Worm (Caenorhabditis elegans) whole organism, L2 larva: ENCODE measurements around the gene ceh-76.
A peak's percentile ranks its signal among the peaks of the same experiment; 100 is the strongest.

Experiments used
- C34F6.9 ChIP-seq: fragments of 150-350 bp; optimal IDR thresholded peaks from 2 replicates; lab custom pipeline; 2014; ENCODE audit warnings: missing biosample characterization, missing genetic modification characterization
- R02D3.7 ChIP-seq: fragments of 150-350 bp; optimal IDR thresholded peaks from 2 replicates; lab custom pipeline; 2014; ENCODE audit warnings: missing biosample characterization, missing genetic modification characterization
- Y55F3AM.14 ChIP-seq: fragments of 200-800 bp; sonication (Bioruptor generic); optimal IDR thresholded peaks from 2 replicates; lab custom pipeline; 2018; ENCODE audit warnings: mild to moderate bottlenecking, missing genetic modification characterization, missing compliant biosample characterization
- ZK546.5 ChIP-seq: sonication (generic microtip); optimal IDR thresholded peaks from 2 replicates; lab custom pipeline; 2017; ENCODE audit warnings: missing biosample characterization, missing genetic modification characterization
- alr-1 ChIP-seq: fragments of 150-350 bp; optimal IDR thresholded peaks from 2 replicates; lab custom pipeline; 2014; ENCODE audit warnings: missing biosample characterization, missing genetic modification characterization
- ama-1 ChIP-seq: fragments of 150-350 bp; optimal IDR thresholded peaks from 2 replicates; lab custom pipeline; 2018; ENCODE audit warnings: inconsistent platforms
- blmp-1 ChIP-seq: sonication (generic microtip); optimal IDR thresholded peaks from 2 replicates; lab custom pipeline; 2017; ENCODE audit warnings: missing genetic modification characterization, mild to moderate bottlenecking, missing compliant biosample characterization, antibody characterized with exemption, moderate library complexity; ENCODE audit not compliant: insufficient read depth
- ceh-16 ChIP-seq: fragments of 150-350 bp; optimal IDR thresholded peaks from 2 replicates; lab custom pipeline; 2014; ENCODE audit warnings: missing biosample characterization, missing genetic modification characterization
- ceh-82 ChIP-seq: fragments of 150-350 bp; optimal IDR thresholded peaks from 2 replicates; lab custom pipeline; 2014; ENCODE audit warnings: missing biosample characterization, missing genetic modification characterization
- dmd-4 ChIP-seq: sonication (generic microtip); optimal IDR thresholded peaks from 2 replicates; lab custom pipeline; 2017; ENCODE audit warnings: missing biosample characterization, missing genetic modification characterization
- elt-1 ChIP-seq: fragments of 150-350 bp; optimal IDR thresholded peaks from 2 replicates; lab custom pipeline; 2014; ENCODE audit warnings: missing biosample characterization, missing genetic modification characterization
- elt-3 ChIP-seq: sonication (generic microtip); optimal IDR thresholded peaks from 2 replicates; lab custom pipeline; 2017; ENCODE audit warnings: missing biosample characterization, missing genetic modification characterization
- fos-1 ChIP-seq: fragments of 150-350 bp; optimal IDR thresholded peaks from 2 replicates; lab custom pipeline; 2014; ENCODE audit warnings: missing biosample characterization, missing genetic modification characterization
- lin-11 ChIP-seq: fragments of 150-350 bp; sonication (generic microtip); optimal IDR thresholded peaks from 2 replicates; lab custom pipeline; 2014; ENCODE audit warnings: missing biosample characterization, missing genetic modification characterization, inconsistent platforms, mixed read lengths
- lin-13 ChIP-seq: fragments of 150-350 bp; optimal IDR thresholded peaks from 2 replicates; lab custom pipeline; 2014; ENCODE audit warnings: missing biosample characterization, missing genetic modification reagents, missing genetic modification characterization
- lin-39 ChIP-seq: fragments of 150-350 bp; optimal IDR thresholded peaks from 2 replicates; lab custom pipeline; 2014; ENCODE audit warnings: missing biosample characterization, missing genetic modification reagents, missing genetic modification characterization
- lsy-2 ChIP-seq, 2 experiments: fragments of 150-350 bp in 1 of 2; sonication (generic microtip) in 1 of 2; optimal IDR thresholded peaks; 2 replicates each; lab custom pipeline; 2014 to 2017; ENCODE audit warnings: missing biosample characterization in 2 of 2, missing genetic modification characterization in 2 of 2
- mab-5 ChIP-seq: fragments of 150-350 bp; optimal IDR thresholded peaks from 2 replicates; lab custom pipeline; 2014; ENCODE audit warnings: missing biosample characterization, missing genetic modification characterization
- mbf-1 ChIP-seq: sonication (generic microtip); optimal IDR thresholded peaks from 2 replicates; lab custom pipeline; 2017; ENCODE audit warnings: missing biosample characterization, missing genetic modification characterization
- mdl-1 ChIP-seq, 2 experiments: fragments of 150-350 bp in 1 of 2; sonication (generic microtip) in 1 of 2; optimal IDR thresholded peaks; 2 replicates each; lab custom pipeline; 2017; ENCODE audit warnings: missing biosample characterization in 2 of 2, missing genetic modification characterization in 2 of 2
- nhr-11 ChIP-seq: fragments of 150-350 bp; optimal IDR thresholded peaks from 2 replicates; lab custom pipeline; 2014; ENCODE audit warnings: missing biosample characterization, missing genetic modification characterization
- nhr-12 ChIP-seq: fragments of 150-350 bp; optimal IDR thresholded peaks from 2 replicates; lab custom pipeline; 2014; ENCODE audit warnings: missing biosample characterization, missing genetic modification characterization
- nhr-23 ChIP-seq: fragments of 150-350 bp; optimal IDR thresholded peaks from 2 replicates; lab custom pipeline; 2014; ENCODE audit warnings: missing biosample characterization, missing genetic modification reagents, missing genetic modification characterization
- nhr-237 ChIP-seq: fragments of 150-350 bp; optimal IDR thresholded peaks from 2 replicates; lab custom pipeline; 2014; ENCODE audit warnings: missing biosample characterization, missing genetic modification characterization
- nhr-25 ChIP-seq: fragments of 150-350 bp; sonication (generic microtip); optimal IDR thresholded peaks from 3 replicates; lab custom pipeline; 2014; ENCODE audit warnings: missing biosample characterization, missing genetic modification characterization
- nhr-6 ChIP-seq: fragments of 150-350 bp; optimal IDR thresholded peaks from 2 replicates; lab custom pipeline; 2014; ENCODE audit warnings: missing biosample characterization, missing genetic modification characterization
- nhr-77 ChIP-seq: fragments of 150-350 bp; optimal IDR thresholded peaks from 2 replicates; lab custom pipeline; 2014; ENCODE audit warnings: missing biosample characterization, missing genetic modification characterization
- peb-1 ChIP-seq: fragments of 150-350 bp; optimal IDR thresholded peaks from 2 replicates; lab custom pipeline; 2014; ENCODE audit warnings: missing biosample characterization, missing genetic modification characterization
- sem-4 ChIP-seq: fragments of 150-350 bp; optimal IDR thresholded peaks from 2 replicates; lab custom pipeline; 2014; ENCODE audit warnings: missing biosample characterization, missing genetic modification reagents, missing genetic modification characterization
- skn-1 ChIP-seq: sonication (generic microtip); optimal IDR thresholded peaks from 2 replicates; lab custom pipeline; 2017; ENCODE audit warnings: missing biosample characterization, missing genetic modification characterization
- sma-3 ChIP-seq: sonication (generic microtip); optimal IDR thresholded peaks from 2 replicates; lab custom pipeline; 2016; ENCODE audit warnings: missing genetic modification reagents, missing genetic modification characterization, missing compliant biosample characterization
- snpc-4 ChIP-seq: fragments of 150-350 bp; optimal IDR thresholded peaks from 2 replicates; lab custom pipeline; 2014; ENCODE audit warnings: missing biosample characterization, missing genetic modification characterization
- unc-39 ChIP-seq: fragments of 150-350 bp; optimal IDR thresholded peaks from 2 replicates; lab custom pipeline; 2014; ENCODE audit warnings: missing biosample characterization, missing genetic modification characterization
- unc-55 ChIP-seq: fragments of 150-350 bp; sonication (generic microtip); optimal IDR thresholded peaks from 3 replicates; lab custom pipeline; 2014; ENCODE audit warnings: missing biosample characterization, missing genetic modification reagents, missing genetic modification characterization
- unc-62 ChIP-seq: fragments of 150-350 bp; optimal IDR thresholded peaks from 2 replicates; lab custom pipeline; 2014; ENCODE audit warnings: missing biosample characterization, missing genetic modification reagents, missing genetic modification characterization
- zag-1 ChIP-seq: fragments of 150-350 bp; optimal IDR thresholded peaks from 2 replicates; lab custom pipeline; 2014; ENCODE audit warnings: missing biosample characterization, missing genetic modification characterization
- ztf-11 ChIP-seq: sonication (generic microtip); optimal IDR thresholded peaks from 2 replicates; lab custom pipeline; 2017; ENCODE audit warnings: missing biosample characterization, missing genetic modification characterization
- ztf-4 ChIP-seq: fragments of 150-350 bp; optimal IDR thresholded peaks from 2 replicates; lab custom pipeline; 2014; ENCODE audit warnings: missing biosample characterization, missing genetic modification characterization

The ceh-76 gene

DNA sequence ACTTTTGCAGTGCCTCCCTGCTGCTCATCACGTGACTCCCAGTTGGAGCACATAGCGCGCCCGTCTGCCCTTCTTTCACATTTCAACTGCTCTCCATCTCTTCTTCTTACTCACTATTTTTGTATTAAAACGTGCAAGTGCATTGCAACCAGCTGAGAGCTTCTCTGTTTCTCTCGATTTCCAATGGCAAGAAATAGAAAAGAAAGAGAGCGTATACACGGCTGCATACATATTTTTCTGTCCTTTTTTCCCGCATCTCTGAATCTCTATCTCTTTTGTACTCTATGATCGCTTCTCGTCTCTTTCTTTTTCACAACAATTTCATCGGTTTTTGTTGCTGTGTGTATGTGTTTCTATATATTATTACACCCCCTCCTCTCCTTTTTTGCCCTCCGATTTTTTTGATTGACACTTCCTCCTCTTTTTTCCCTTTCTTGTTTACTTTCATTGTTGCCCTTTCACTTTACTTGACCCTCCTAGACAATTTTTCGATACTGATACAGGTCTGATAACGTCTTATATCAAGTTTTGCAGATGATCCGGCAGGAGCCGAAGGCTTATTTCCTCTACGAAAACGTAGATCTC is 6.6 kb upstream of the ceh-76 start, which contains the start of gene Y97E10AR.1 (continued):
- TF ChIP-seq snpc-4 (tag; lab: Kevin White, UChicago): peak; percentile 71
- no peak for TF ChIP-seq nhr-77 (tag; lab: Kevin White, UChicago)
- TF ChIP-seq mbf-1: no peak
- peak; percentile 46 for TF ChIP-seq lin-13 (GFP tag; lab: Kevin White, UChicago)
- TF ChIP-seq ama-1 (lab: Kevin White, UChicago): no peak
- peak; percentile 79 for TF ChIP-seq zag-1 (tag; lab: Kevin White, UChicago)
- no peak for TF ChIP-seq ceh-16 (tag; lab: Kevin White, UChicago)
- TF ChIP-seq skn-1 (tag; lab: Kevin White, UChicago): peak; percentile 15
- TF ChIP-seq mab-5 (tag; lab: Kevin White, UChicago): peak; percentile 73
- TF ChIP-seq unc-39 (tag; lab: Kevin White, UChicago): no peak
- TF ChIP-seq lsy-2 (tag; optimal IDR thresholded peaks at IDR 0.05; lab: Kevin White, UChicago): peak; percentile 33 to 84
- TF ChIP-seq nhr-237 (tag; lab: Kevin White, UChicago): no peak
- TF ChIP-seq unc-62 (GFP tag; lab: Kevin White, UChicago): no peak
- peak; percentile 65 for TF ChIP-seq nhr-6
- TF ChIP-seq peb-1 (tag; lab: Kevin White, UChicago): no peak
- peak; percentile 98 for TF ChIP-seq C34F6.9 (tag; lab: Kevin White, UChicago)
- peak; percentile 29 for TF ChIP-seq sma-3 (GFP tag; lab: Kevin White, UChicago)
- peak in 1 of 2 experiments; percentile 86 for TF ChIP-seq mdl-1 (tag; optimal IDR thresholded peaks at IDR 0.05; lab: Kevin White, UChicago)
- peak; percentile 94 for TF ChIP-seq Y55F3AM.14 (GFP tag; lab: Kevin White, UChicago)
- TF ChIP-seq nhr-23 (tag; lab: Kevin White, UChicago): no peak
- peak; percentile 31 for TF ChIP-seq sem-4 (tag; lab: Kevin White, UChicago)
- TF ChIP-seq nhr-12: no peak
- TF ChIP-seq ceh-82: no peak
- peak; percentile 92 for TF ChIP-seq blmp-1
- TF ChIP-seq R02D3.7 (tag; lab: Kevin White, UChicago): no peak
- no peak for TF ChIP-seq alr-1 (tag; lab: Kevin White, UChicago)
- TF ChIP-seq lin-11 (tag; lab: Kevin White, UChicago): peak; percentile 4
- TF ChIP-seq fos-1 (tag; lab: Kevin White, UChicago): peak; percentile 94
- TF ChIP-seq, all 48 proteins: peak for 22

DNA sequence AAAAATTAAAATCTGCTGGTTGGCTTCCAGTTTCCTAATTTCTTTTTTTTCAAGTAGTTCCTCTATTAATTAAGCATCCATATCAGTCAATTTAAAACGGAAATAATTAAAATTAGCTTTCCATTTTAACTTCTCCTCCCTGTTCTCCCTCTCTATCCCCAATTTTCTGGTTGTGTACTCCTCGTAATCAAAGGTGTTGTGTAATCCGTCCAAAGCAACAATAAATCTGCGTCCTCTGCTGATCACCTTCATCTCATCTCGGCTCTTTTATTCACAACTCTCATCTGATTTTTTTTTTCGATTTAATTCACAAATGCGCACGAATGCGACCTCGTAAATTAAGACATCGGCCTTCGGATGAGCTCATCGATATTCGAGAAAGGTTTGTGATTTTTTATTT is 1.4 kb upstream of the ceh-76 start, which contains the start of gene Y97E10AR.2:
TSS of gene Y97E10AR.2 (plus strand) at position 301 of the 400 bp plus-strand sequence.
- TF ChIP-seq mbf-1 (no peak), snpc-4 (tag; lab: Kevin White, UChicago) (no peak), sem-4 (tag; lab: Kevin White, UChicago) (no peak), nhr-11 (tag; lab: Kevin White, UChicago) (no peak), unc-55 (no peak)
- TF ChIP-seq, all 48 proteins: peak for 0

DNA sequence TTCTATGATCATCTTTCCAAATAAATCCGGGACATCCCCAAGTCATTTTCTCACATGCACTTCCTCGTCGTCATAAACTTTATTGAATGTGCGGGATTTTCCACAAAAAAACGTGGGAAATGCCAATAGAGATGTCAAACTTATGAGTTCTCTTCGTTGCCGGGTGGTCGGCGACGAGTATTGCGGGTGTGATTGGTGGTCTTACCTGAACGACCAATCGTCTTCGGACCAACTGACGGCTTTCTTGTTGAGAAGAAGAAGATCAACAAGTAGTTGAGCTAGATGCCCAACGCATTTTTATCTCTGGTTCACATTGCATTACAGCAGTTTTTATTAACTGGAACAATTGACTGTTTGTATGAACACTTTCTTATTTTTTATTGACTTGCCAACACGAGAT is 695 bp upstream of the ceh-76 start:
- TF ChIP-seq fos-1 (tag; lab: Kevin White, UChicago) (no peak), mdl-1 (tag; optimal IDR thresholded peaks at IDR 0.05; lab: Kevin White, UChicago) (no peak), ztf-4 (tag; lab: Kevin White, UChicago) (no peak), elt-3 (tag; lab: Kevin White, UChicago) (no peak), C34F6.9 (tag; lab: Kevin White, UChicago) (no peak), Y55F3AM.14 (GFP tag; lab: Kevin White, UChicago) (no peak), ama-1 (lab: Kevin White, UChicago) (no peak), skn-1 (tag; lab: Kevin White, UChicago) (no peak)

DNA sequence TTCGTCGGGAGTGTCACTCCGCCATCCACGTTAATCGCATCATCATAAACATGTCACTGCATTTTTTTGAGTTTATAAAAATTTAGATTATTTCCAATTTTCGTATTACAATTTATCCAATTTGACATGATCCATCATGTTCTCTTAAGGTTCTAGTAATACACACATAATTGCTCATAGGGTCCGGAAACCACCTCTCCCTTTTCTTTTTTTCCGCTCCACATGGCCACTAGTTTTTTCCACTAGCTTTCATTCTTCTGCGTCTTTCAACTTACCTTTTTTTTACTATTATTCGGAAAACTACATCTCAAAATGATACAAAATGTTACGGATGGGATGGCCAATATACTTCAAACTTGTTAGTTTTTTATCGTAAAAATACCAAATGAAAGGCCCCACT is 8.6 kb downstream of the ceh-76 start, which contains the start of gene Y97E10AL.1:
TSS of gene Y97E10AL.1 (plus strand) at position 301 of the 400 bp plus-strand sequence.
- TF ChIP-seq alr-1 (tag; lab: Kevin White, UChicago): no peak
- TF ChIP-seq lin-13 (GFP tag; lab: Kevin White, UChicago): no peak
- TF ChIP-seq ZK546.5 (tag; lab: Kevin White, UChicago): no peak
- no peak for TF ChIP-seq nhr-6
- no peak for TF ChIP-seq lin-39
- TF ChIP-seq ztf-11 (tag; lab: Kevin White, UChicago): no peak
- no peak for TF ChIP-seq blmp-1
- no peak for TF ChIP-seq nhr-25 (tag; lab: Kevin White, UChicago)
- no peak for TF ChIP-seq ceh-16 (tag; lab: Kevin White, UChicago)
- TF ChIP-seq skn-1 (tag; lab: Kevin White, UChicago): no peak
- no peak for TF ChIP-seq ama-1 (lab: Kevin White, UChicago)
- TF ChIP-seq nhr-23 (tag; lab: Kevin White, UChicago): no peak
- TF ChIP-seq C34F6.9 (tag; lab: Kevin White, UChicago): no peak
- TF ChIP-seq sem-4 (tag; lab: Kevin White, UChicago): no peak
- TF ChIP-seq elt-1 (tag; lab: Kevin White, UChicago): no peak
- no peak for TF ChIP-seq unc-39 (tag; lab: Kevin White, UChicago)
- TF ChIP-seq dmd-4 (tag; lab: Kevin White, UChicago): no peak
- TF ChIP-seq lsy-2 (tag; optimal IDR thresholded peaks at IDR 0.05; lab: Kevin White, UChicago): no peak
- no peak for TF ChIP-seq mab-5 (tag; lab: Kevin White, UChicago)
